Fruit fly (Drosophila melanogaster) Kc167 (cell line): Measurements from ENCODE around the gene PMP34.

Source experiments
- Myc ChIP-seq: fragments of >200 bp; optimal IDR thresholded peaks from 2 replicates; lab custom pipeline; 2017; ENCODE audit warnings: missing external identifiers
- Sin3A ChIP-seq: fragments of >200 bp; optimal IDR thresholded peaks from 2 replicates; lab custom pipeline; 2018; ENCODE audit warnings: missing external identifiers
- h ChIP-seq: fragments of >200 bp; optimal IDR thresholded peaks from 3 replicates; lab custom pipeline; 2018; ENCODE audit warnings: missing external identifiers
- insv ChIP-seq: fragments of >200 bp; optimal IDR thresholded peaks from 3 replicates; lab custom pipeline; 2018; ENCODE audit warnings: missing external identifiers
- psq ChIP-seq: fragments of >200 bp; optimal IDR thresholded peaks from 2 replicates; lab custom pipeline; 2017; ENCODE audit warnings: missing external identifiers
- ttk ChIP-seq: sonication (Bioruptor generic); optimal IDR thresholded peaks from 2 replicates; lab custom pipeline; 2017; ENCODE audit warnings: missing external identifiers

Gene PMP34

dm6 chr3L:4339525-4339924 is 21.0 kb downstream of the PMP34 start:
- TF ChIP-seq psq (lab: Kevin White, UChicago) (no peak), insv (lab: Kevin White, UChicago) (no peak), Sin3A (no peak), ttk (no peak), Myc (lab: Kevin White, UChicago) (no peak), h (lab: Kevin White, UChicago) (no peak)

- no peak for TF ChIP-seq Sin3A
- no peak for TF ChIP-seq insv (lab: Kevin White, UChicago)
- no peak for TF ChIP-seq h (lab: Kevin White, UChicago)
- no peak for TF ChIP-seq psq (lab: Kevin White, UChicago)
- TF ChIP-seq ttk = no peak
- no peak for TF ChIP-seq Myc (lab: Kevin White, UChicago)
These were observed 21.7 kb downstream of the PMP34 start for dm6 chr3L:4340227-4340626.

dm6 chr3L:4341078-4341477 is 22.5 kb downstream of the PMP34 start:
- no peak for TF ChIP-seq psq (lab: Kevin White, UChicago)
- no peak for TF ChIP-seq h (lab: Kevin White, UChicago)
- no peak for TF ChIP-seq ttk
- TF ChIP-seq Sin3A = no peak
- no peak for TF ChIP-seq Myc (lab: Kevin White, UChicago)
- no peak for TF ChIP-seq insv (lab: Kevin White, UChicago)

dm6 chr3L:4346379-4346778 is 27.8 kb downstream of the PMP34 start:
- TF ChIP-seq Sin3A (no peak), insv (lab: Kevin White, UChicago) (no peak), Myc (lab: Kevin White, UChicago) (no peak), ttk (no peak), h (lab: Kevin White, UChicago) (no peak), psq (lab: Kevin White, UChicago) (no peak)

dm6 chr3L:4348072-4348471 is 29.5 kb downstream of the PMP34 start:
- TF ChIP-seq insv (lab: Kevin White, UChicago) = no peak
- no peak for TF ChIP-seq h (lab: Kevin White, UChicago)
- no peak for TF ChIP-seq Sin3A
- TF ChIP-seq psq (lab: Kevin White, UChicago) = no peak
- TF ChIP-seq ttk = no peak
- TF ChIP-seq Myc (lab: Kevin White, UChicago) = no peak

dm6 chr3L:4348839-4349238 is 30.3 kb downstream of the PMP34 start:
- TF ChIP-seq psq (lab: Kevin White, UChicago) = no peak
- no peak for TF ChIP-seq Sin3A
- TF ChIP-seq Myc (lab: Kevin White, UChicago) = no peak
- TF ChIP-seq h (lab: Kevin White, UChicago) = no peak
- TF ChIP-seq insv (lab: Kevin White, UChicago) = no peak

- TF ChIP-seq Myc (lab: Kevin White, UChicago) (no peak), psq (lab: Kevin White, UChicago) (no peak), insv (lab: Kevin White, UChicago) (no peak), Sin3A (no peak), ttk (no peak), h (lab: Kevin White, UChicago) (no peak)
These were observed 30.8 kb downstream of the PMP34 start for dm6 chr3L:4349314-4349713.

- TF ChIP-seq Sin3A (no peak), Myc (lab: Kevin White, UChicago) (no peak), psq (lab: Kevin White, UChicago) (no peak), insv (lab: Kevin White, UChicago) (no peak), ttk (no peak), h (lab: Kevin White, UChicago) (no peak)
These were observed 33.5 kb downstream of the PMP34 start for dm6 chr3L:4352009-4352408.

dm6 chr3L:4352649-4353048 is 34.1 kb downstream of the PMP34 start:
- TF ChIP-seq Sin3A (no peak), ttk (no peak), psq (lab: Kevin White, UChicago) (no peak), h (lab: Kevin White, UChicago) (no peak), Myc (lab: Kevin White, UChicago) (no peak), insv (lab: Kevin White, UChicago) (no peak)

dm6 chr3L:4353657-4354075 is 35.1 kb downstream of the PMP34 start:
- no peak for TF ChIP-seq ttk
- TF ChIP-seq psq (lab: Kevin White, UChicago) = no peak

dm6 chr3L:4354898-4355627 is 36.5 kb downstream of the PMP34 start:
- TF ChIP-seq h (lab: Kevin White, UChicago) (no peak), insv (lab: Kevin White, UChicago) (no peak), ttk (no peak), psq (lab: Kevin White, UChicago) (no peak), Myc (lab: Kevin White, UChicago) (no peak), Sin3A (no peak)

dm6 chr3L:4356986-4357385 is 38.4 kb downstream of the PMP34 start:
- TF ChIP-seq insv (lab: Kevin White, UChicago) (no peak), psq (lab: Kevin White, UChicago) (no peak), ttk (no peak)

dm6 chr3L:4357705-4358131 is 39.2 kb downstream of the PMP34 start:
- TF ChIP-seq Sin3A (no peak), insv (lab: Kevin White, UChicago) (no peak), psq (lab: Kevin White, UChicago) (no peak), ttk (no peak), Myc (lab: Kevin White, UChicago) (no peak), h (lab: Kevin White, UChicago) (no peak)
